Worm (Caenorhabditis elegans) whole organism, L1 larva: ENCODE results near the gene spp-13.
A peak's percentile ranks its signal among the peaks of the same experiment; 100 is the strongest.
"Not testable (repeated sequence)": the region's sequence is repeated elsewhere in the genome, so short reads cannot be mapped to it uniquely, and the experiment has no call there.

Source experiments
- C04F5.9 ChIP-seq: sonication (generic microtip); optimal IDR thresholded peaks from 2 replicates; lab custom pipeline; 2016; ENCODE audit warnings: missing genetic modification characterization, missing compliant biosample characterization
- C34B4.2 ChIP-seq: sonication (generic microtip); optimal IDR thresholded peaks from 2 replicates; lab custom pipeline; 2017; ENCODE audit warnings: mild to moderate bottlenecking, missing genetic modification characterization, missing compliant biosample characterization
- Y116A8C.19 ChIP-seq: sonication (generic microtip); optimal IDR thresholded peaks from 2 replicates; lab custom pipeline; 2016; ENCODE audit warnings: missing compliant biosample characterization, missing genetic modification characterization, borderline replicate concordance
- alr-1 ChIP-seq: fragments of 200-800 bp; sonication (Bioruptor generic); optimal IDR thresholded peaks from 2 replicates; lab custom pipeline; 2018; ENCODE audit warnings: borderline replicate concordance, mild to moderate bottlenecking, missing genetic modification characterization, missing compliant biosample characterization
- aly-2 ChIP-seq: fragments of 150-350 bp; optimal IDR thresholded peaks from 2 replicates; lab custom pipeline; 2014; ENCODE audit warnings: missing biosample characterization, missing genetic modification characterization
- ama-1 ChIP-seq: fragments of 150-350 bp; optimal IDR thresholded peaks from 2 replicates; lab custom pipeline; 2014
- ceh-88 ChIP-seq: fragments of 200-800 bp; sonication (Bioruptor generic); IDR thresholded peaks from 2 replicates; pipeline ENCODE4 v1.3.6; 2022; ENCODE audit warnings: missing genetic modification characterization, missing compliant biosample characterization
- dpl-1 ChIP-seq, 3 experiments: fragments of 150-350 bp in 2 of 3; sonication (generic microtip) in 1 of 3; optimal IDR thresholded peaks; 2 replicates each; lab custom pipeline; 2014 to 2017; ENCODE audit warnings: missing biosample characterization in 3 of 3, missing genetic modification characterization in 3 of 3, missing genetic modification reagents in 3 of 3
- dsc-1 ChIP-seq: sonication (generic microtip); optimal IDR thresholded peaks from 2 replicates; lab custom pipeline; 2016; ENCODE audit warnings: mild to moderate bottlenecking, missing genetic modification characterization, missing compliant biosample characterization
- efl-1 ChIP-seq, 4 experiments: fragments of 150-350 bp; optimal IDR thresholded peaks in 3 of 4; peaks in 1 of 4; 1 replicate in 1 of 4; 2 replicates in 3 of 4; lab custom pipeline; 2014; ENCODE audit warnings: missing biosample characterization in 2 of 4, missing genetic modification characterization in 2 of 4, missing genetic modification reagents in 2 of 4
- efl-3 ChIP-seq: fragments of 200-800 bp; sonication (Bioruptor generic); optimal IDR thresholded peaks from 2 replicates; lab custom pipeline; 2018; ENCODE audit warnings: mild to moderate bottlenecking, missing genetic modification characterization, missing compliant biosample characterization
- egl-13 ChIP-seq: sonication (generic microtip); optimal IDR thresholded peaks from 2 replicates; lab custom pipeline; 2016; ENCODE audit warnings: missing genotype, missing genetic modification reagents, missing genetic modification characterization, missing compliant biosample characterization
- egl-27 ChIP-seq, 2 experiments: fragments of 150-350 bp in 1 of 2; sonication (generic microtip); optimal IDR thresholded peaks; 3 replicates each; lab custom pipeline; 2017 to 2018; ENCODE audit warnings: missing biosample characterization in 2 of 2, missing genetic modification characterization in 2 of 2, missing genetic modification reagents in 2 of 2
- ets-5 ChIP-seq: fragments of 200-800 bp; sonication (Bioruptor generic); IDR thresholded peaks from 2 replicates; pipeline ENCODE4 v1.3.6; 2022; ENCODE audit warnings: missing genetic modification characterization, missing compliant biosample characterization
- fkh-10 ChIP-seq: sonication (generic microtip); optimal IDR thresholded peaks from 2 replicates; lab custom pipeline; 2017; ENCODE audit warnings: missing biosample characterization, missing genetic modification reagents, missing genetic modification characterization
- fkh-8 ChIP-seq: sonication (generic microtip); optimal IDR thresholded peaks from 2 replicates; lab custom pipeline; 2016; ENCODE audit warnings: mild to moderate bottlenecking, missing genetic modification characterization, missing compliant biosample characterization
- grh-1 ChIP-seq: fragments of 200-800 bp; sonication (Bioruptor generic); IDR thresholded peaks from 2 replicates; pipeline ENCODE4 v1.3.6; 2022; ENCODE audit warnings: missing genetic modification reagents, missing genetic modification characterization, missing compliant biosample characterization
- hpl-2 ChIP-seq: fragments of 150-350 bp; optimal IDR thresholded peaks from 2 replicates; lab custom pipeline; 2014; ENCODE audit warnings: missing biosample characterization, missing genetic modification reagents, missing genetic modification characterization
- isw-1 ChIP-seq: fragments of 200-800 bp; sonication (Bioruptor generic); IDR thresholded peaks from 2 replicates; pipeline ENCODE4 v1.3.6; 2022; ENCODE audit warnings: missing genetic modification characterization, missing compliant biosample characterization
- lin-14 ChIP-seq: fragments of 200-800 bp; sonication (Bioruptor generic); optimal IDR thresholded peaks from 2 replicates; lab custom pipeline; 2018; ENCODE audit warnings: mild to moderate bottlenecking, missing genetic modification characterization, moderate library complexity, missing compliant biosample characterization
- lin-15B ChIP-seq: fragments of 150-350 bp; sonication (generic microtip); optimal IDR thresholded peaks from 3 replicates; lab custom pipeline; 2014; ENCODE audit warnings: missing biosample characterization, missing genetic modification characterization
- lin-35 ChIP-seq, 2 experiments: fragments of 150-350 bp; optimal IDR thresholded peaks; 2 replicates each; lab custom pipeline; 2014; ENCODE audit warnings: missing biosample characterization in 2 of 2, missing genetic modification characterization in 2 of 2, missing genetic modification reagents in 2 of 2
- mab-9 ChIP-seq: fragments of 200-800 bp; sonication (Bioruptor generic); IDR thresholded peaks from 2 replicates; pipeline ENCODE4 v1.3.6; 2022; ENCODE audit warnings: missing genetic modification reagents, missing genetic modification characterization, missing compliant biosample characterization
- mdl-1 ChIP-seq, 2 experiments: fragments of 150-350 bp; optimal IDR thresholded peaks; 2 replicates each; lab custom pipeline; 2014 to 2017; ENCODE audit warnings: missing biosample characterization in 2 of 2, missing genetic modification characterization in 2 of 2, inconsistent platforms in 1 of 2
- nhr-12 ChIP-seq: sonication (generic microtip); optimal IDR thresholded peaks from 2 replicates; lab custom pipeline; 2017; ENCODE audit warnings: missing biosample characterization, missing genetic modification characterization
- nhr-19 ChIP-seq: fragments of 200-800 bp; sonication (Bioruptor generic); conservative IDR thresholded peaks from 2 replicates; pipeline ENCODE4 v1.3.6; 2022; ENCODE audit warnings: missing genetic modification characterization, missing compliant biosample characterization
- nhr-20 ChIP-seq: sonication (generic microtip); optimal IDR thresholded peaks from 2 replicates; lab custom pipeline; 2016; ENCODE audit warnings: mild to moderate bottlenecking, missing genetic modification characterization, missing compliant biosample characterization
- nhr-84 ChIP-seq: sonication (generic microtip); optimal IDR thresholded peaks from 2 replicates; lab custom pipeline; 2017; ENCODE audit warnings: missing biosample characterization, missing genetic modification characterization
- nhr-85 ChIP-seq: sonication (generic microtip); peaks from one replicate; lab custom pipeline; 2016; ENCODE audit warnings: missing genetic modification characterization, inconsistent platforms, missing compliant biosample characterization
- pag-3 ChIP-seq: sonication (generic microtip); optimal IDR thresholded peaks from 2 replicates; lab custom pipeline; 2017; ENCODE audit warnings: missing genetic modification characterization, mild to moderate bottlenecking, missing compliant biosample characterization, antibody characterized with exemption, borderline replicate concordance; ENCODE audit not compliant: insufficient read depth
- rnt-1 ChIP-seq: sonication (generic microtip); optimal IDR thresholded peaks from 2 replicates; lab custom pipeline; 2016; ENCODE audit warnings: mild to moderate bottlenecking, missing genetic modification characterization, moderate library complexity, missing compliant biosample characterization
- sptf-1 ChIP-seq: fragments of 150-350 bp; optimal IDR thresholded peaks from 2 replicates; lab custom pipeline; 2014; ENCODE audit warnings: missing biosample characterization, missing genetic modification characterization
- zip-4 ChIP-seq: fragments of 200-800 bp; sonication (Bioruptor generic); optimal IDR thresholded peaks from 2 replicates; lab custom pipeline; 2018; ENCODE audit warnings: mild to moderate bottlenecking, missing genetic modification characterization, moderate library complexity, missing compliant biosample characterization
- ztf-11 ChIP-seq, 2 experiments: sonication (generic microtip); optimal IDR thresholded peaks; 2 replicates each; lab custom pipeline; 2016 to 2017; ENCODE audit warnings: missing genetic modification characterization in 2 of 2, missing biosample characterization in 1 of 2, missing compliant biosample characterization in 1 of 2

The spp-13 gene

DNA sequence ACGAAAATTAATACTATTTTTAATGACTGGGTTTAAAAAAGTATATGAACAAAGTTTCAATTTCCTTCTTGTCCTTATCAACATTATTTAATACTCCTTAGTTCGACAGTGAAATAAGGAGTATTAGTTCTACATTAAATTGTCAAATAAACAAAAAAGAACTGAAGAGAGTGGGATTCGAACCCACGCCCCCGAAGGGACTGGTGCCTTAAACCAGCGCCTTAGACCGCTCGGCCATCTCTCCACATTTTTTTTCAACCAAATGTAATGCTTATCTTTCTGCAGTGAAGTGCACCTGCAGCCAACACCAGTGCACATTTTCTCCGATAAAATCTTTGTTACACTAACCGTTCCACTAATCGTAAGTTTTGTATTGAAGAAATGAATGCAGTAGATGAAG, 928 bp upstream of the spp-13 start (continued):
- TF ChIP-seq isw-1 (GFP tag; lab: Robert Waterston, UW) (no peak), grh-1 (GFP tag; lab: Robert Waterston, UW) (no peak), efl-3 (no peak), lin-14 (GFP tag; lab: Kevin White, UChicago) (no peak), sptf-1 (no peak), ceh-88 (GFP tag; lab: Robert Waterston, UW) (no peak), lin-15B (tag; lab: Kevin White, UChicago) (no peak), rnt-1 (peak; percentile 7)

DNA sequence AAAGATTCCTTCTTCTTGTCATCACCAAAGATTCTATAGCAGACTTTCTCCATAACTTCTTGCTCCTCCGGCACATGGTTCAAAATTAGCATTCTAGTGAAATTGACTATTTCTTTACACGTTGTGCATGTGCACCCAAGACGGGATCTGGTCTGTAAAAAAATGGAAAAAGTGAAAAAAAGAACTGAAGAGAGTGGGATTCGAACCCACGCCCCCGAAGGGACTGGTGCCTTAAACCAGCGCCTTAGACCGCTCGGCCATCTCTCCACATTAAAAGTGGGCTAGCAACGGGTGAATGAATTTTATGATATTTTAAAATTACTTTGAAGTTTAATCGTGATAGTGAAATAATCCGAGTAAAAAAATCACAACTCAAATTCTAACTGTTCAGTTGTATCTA, 597 bp downstream of the spp-13 start:
- peak; percentile 24 for TF ChIP-seq nhr-85 (tag; lab: Kevin White, UChicago)
- no peak for TF ChIP-seq efl-3
- TF ChIP-seq lin-35 (GFP tag; optimal IDR thresholded peaks at IDR 0.05; lab: Kevin White, UChicago): peak in 1 of 2 experiments; percentile 7
- no peak for TF ChIP-seq efl-1 (optimal IDR thresholded peaks at IDR 0.05; lab: Kevin White, UChicago)
- peak in 1 of 2 experiments; percentile 17 for TF ChIP-seq efl-1 (GFP tag; optimal IDR thresholded peaks at IDR 0.05 in 1 of 2; lab: Kevin White, UChicago)

DNA sequence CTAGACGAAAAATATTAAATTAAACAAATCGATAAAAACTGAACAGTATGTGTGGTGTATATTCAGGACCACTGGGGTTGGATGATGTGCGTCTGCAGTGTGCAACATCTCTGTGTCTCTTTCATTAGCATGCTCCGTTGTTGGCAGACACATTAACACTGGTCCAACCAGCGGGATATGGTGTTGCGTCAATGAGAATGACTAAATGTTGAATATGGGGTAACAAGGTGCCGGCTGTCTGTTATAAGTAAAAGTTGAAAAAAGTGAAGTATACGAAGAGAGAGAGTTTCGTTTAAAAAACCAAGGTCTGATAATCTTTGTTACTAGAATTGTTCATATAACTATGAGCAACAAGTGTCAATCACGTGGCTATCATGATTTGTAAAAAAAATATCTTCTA, 1.5 kb downstream of the spp-13 start, which contains the start of gene ced-8:
ced-8 (minus strand) TSS at position 101 of the 400 bp plus-strand sequence.
- TF ChIP-seq fkh-8 (tag; lab: Kevin White, UChicago) (no peak), dsc-1 (tag; lab: Kevin White, UChicago) (no peak), egl-27 (tag; optimal IDR thresholded peaks at IDR 0.05; lab: Kevin White, UChicago) (no peak), nhr-12 (tag; lab: Kevin White, UChicago) (no peak), Y116A8C.19 (tag; lab: Kevin White, UChicago) (no peak), egl-13 (tag; lab: Kevin White, UChicago) (no peak)

DNA sequence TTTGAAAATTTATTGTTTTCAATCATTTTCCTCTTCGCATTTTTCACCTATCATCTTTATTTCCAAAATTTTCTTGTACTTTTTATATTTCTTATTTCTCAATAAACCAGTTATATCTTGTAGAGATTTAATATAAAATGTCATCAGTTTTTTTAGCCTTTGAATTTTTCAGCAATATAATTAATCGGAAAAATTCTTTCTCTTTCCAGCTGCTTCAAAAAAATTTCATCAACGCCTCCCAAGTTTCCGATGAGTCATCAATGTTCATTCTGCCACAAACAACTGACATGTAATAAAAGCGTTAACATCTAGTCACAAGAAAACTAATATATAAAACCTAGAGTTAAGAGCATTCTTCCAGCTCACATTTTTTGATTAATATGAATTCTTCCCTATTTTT, 5.2 kb downstream of the spp-13 start, which contains the start of gene F08F1.4:
F08F1.4 (plus strand) TSS at position 301 of the 400 bp plus-strand sequence.
- TF ChIP-seq nhr-20 (tag; lab: Kevin White, UChicago) (no peak), hpl-2 (GFP tag; lab: Kevin White, UChicago) (no peak), alr-1 (tag; lab: Kevin White, UChicago) (no peak), nhr-84 (tag; lab: Kevin White, UChicago) (no peak), aly-2 (tag; lab: Kevin White, UChicago) (no peak), pag-3 (tag; lab: Kevin White, UChicago) (no peak), fkh-10 (GFP tag; lab: Kevin White, UChicago) (no peak), mdl-1 (tag; optimal IDR thresholded peaks at IDR 0.05; lab: Kevin White, UChicago) (no peak)

DNA sequence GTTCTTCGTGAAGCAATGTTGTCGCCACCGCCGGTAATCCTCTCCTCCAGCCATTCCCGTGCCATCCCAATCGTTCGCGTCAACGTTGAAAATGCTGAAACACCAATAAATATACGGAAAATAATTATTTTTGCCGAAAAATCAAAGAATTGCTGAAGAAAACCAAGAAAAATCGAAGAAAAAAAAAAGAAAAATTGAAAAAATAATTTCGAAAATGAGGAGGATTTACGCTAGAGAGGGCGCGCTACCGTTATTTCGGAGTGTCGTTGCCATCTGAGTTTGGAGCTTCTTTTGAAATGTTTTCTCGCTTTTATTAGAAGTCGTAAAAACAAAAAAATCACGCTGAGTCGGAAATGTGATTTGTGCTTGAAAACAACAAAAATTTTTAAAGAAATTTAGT, 7.6 kb downstream of the spp-13 start, which contains the start of gene F08F1.9:
F08F1.9 (minus strand) TSS at position 101 of the 400 bp plus-strand sequence.
- not testable (repeated sequence) for TF ChIP-seq C34B4.2 (tag; lab: Kevin White, UChicago); mab-9 (GFP tag; lab: Robert Waterston, UW); nhr-85 (tag; lab: Kevin White, UChicago)

DNA sequence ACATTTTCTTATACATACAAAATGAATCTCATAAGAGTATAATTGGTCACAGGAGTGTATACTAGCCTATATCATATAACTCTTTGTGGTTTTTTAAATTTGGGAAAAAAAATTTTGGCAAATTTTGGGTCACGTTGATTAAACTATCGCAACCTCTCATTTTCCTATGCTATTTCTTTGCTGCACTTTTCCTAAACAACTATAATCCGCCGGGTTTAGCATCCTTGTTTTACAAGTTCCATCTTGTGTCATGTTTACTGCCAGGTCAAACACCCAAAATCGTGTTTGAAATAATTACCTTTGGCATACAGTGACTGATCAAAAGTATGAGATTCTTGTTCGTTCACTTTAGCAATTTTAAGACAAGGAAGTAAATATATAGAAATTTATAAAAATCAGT, 10.1 kb downstream of the spp-13 start, which contains the start of gene sulp-3:
sulp-3 (minus strand) TSS at position 101 of the 400 bp plus-strand sequence.
- TF ChIP-seq dpl-1 (GFP tag; optimal IDR thresholded peaks at IDR 0.05; lab: Kevin White, UChicago): no peak
- no peak for TF ChIP-seq zip-4 (GFP tag; lab: Kevin White, UChicago)
- no peak for TF ChIP-seq C04F5.9 (tag; lab: Kevin White, UChicago)
- no peak for TF ChIP-seq fkh-8 (tag; lab: Kevin White, UChicago)
- TF ChIP-seq ztf-11 (tag; optimal IDR thresholded peaks at IDR 0.05; lab: Kevin White, UChicago): no peak
- no peak for TF ChIP-seq ets-5 (GFP tag; lab: Robert Waterston, UW)
- TF ChIP-seq nhr-19 (GFP tag; lab: Robert Waterston, UW): no peak
- TF ChIP-seq ama-1 (lab: Kevin White, UChicago): no peak
- TF ChIP-seq rnt-1: no peak
